Worm (Caenorhabditis elegans) whole organism, late embryonic: ENCODE results near the gene dmsr-13.

Source experiments
- ama-1 ChIP-seq: fragments of 150-350 bp; optimal IDR thresholded peaks from 2 replicates; lab custom pipeline; 2014
- ceh-22 ChIP-seq: sonication (generic microtip); optimal IDR thresholded peaks from 2 replicates; lab custom pipeline; 2017; ENCODE audit warnings: missing biosample characterization, missing genetic modification characterization
- ceh-31 ChIP-seq: sonication (generic microtip); optimal IDR thresholded peaks from 2 replicates; lab custom pipeline; 2016; ENCODE audit warnings: missing genetic modification characterization, missing compliant biosample characterization
- eyg-1 ChIP-seq: sonication (generic microtip); optimal IDR thresholded peaks from 2 replicates; lab custom pipeline; 2016; ENCODE audit warnings: missing genotype, missing genetic modification characterization, missing compliant biosample characterization
- lin-11 ChIP-seq: fragments of 200-800 bp; sonication (Bioruptor generic); optimal IDR thresholded peaks from 2 replicates; lab custom pipeline; 2018; ENCODE audit warnings: mild to moderate bottlenecking, missing genetic modification characterization, missing compliant biosample characterization
- madf-2 ChIP-seq: sonication (generic microtip); optimal IDR thresholded peaks from 2 replicates; lab custom pipeline; 2017; ENCODE audit warnings: missing genetic modification characterization, missing compliant biosample characterization
- rnt-1 ChIP-seq: sonication (generic microtip); optimal IDR thresholded peaks from 2 replicates; lab custom pipeline; 2016; ENCODE audit warnings: missing genetic modification characterization, missing compliant biosample characterization
- unc-86 ChIP-seq: sonication (generic microtip); optimal IDR thresholded peaks from 2 replicates; lab custom pipeline; 2016; ENCODE audit warnings: missing genetic modification characterization, missing compliant biosample characterization

ce11 chrV:6854711-6855110 is 35.0 kb upstream of the dmsr-13 start, which contains the start of gene gpa-10:
- TF ChIP-seq eyg-1 (tag; lab: Kevin White, UChicago) (no peak), ceh-31 (tag; lab: Kevin White, UChicago) (no peak), unc-86 (tag; lab: Kevin White, UChicago) (no peak), rnt-1 (tag; lab: Kevin White, UChicago) (no peak), ceh-22 (tag; lab: Kevin White, UChicago) (no peak), lin-11 (tag; lab: Kevin White, UChicago) (no peak), ama-1 (lab: Kevin White, UChicago) (no peak), madf-2 (tag; lab: Kevin White, UChicago) (no peak)
